Worm (Caenorhabditis elegans) whole organism, L4/young adult: ENCODE data around the gene ceh-89.

Experiments used
- W03F9.2 ChIP-seq: fragments of 150-350 bp; optimal IDR thresholded peaks from 2 replicates; lab custom pipeline; 2014; ENCODE audit warnings: missing biosample characterization, missing genetic modification characterization
- him-1 ChIP-seq: sonication (generic microtip); optimal IDR thresholded peaks from 2 replicates; lab custom pipeline; 2016; ENCODE audit warnings: missing genotype, missing genetic modification reagents, missing genetic modification characterization, missing compliant biosample characterization

DNA sequence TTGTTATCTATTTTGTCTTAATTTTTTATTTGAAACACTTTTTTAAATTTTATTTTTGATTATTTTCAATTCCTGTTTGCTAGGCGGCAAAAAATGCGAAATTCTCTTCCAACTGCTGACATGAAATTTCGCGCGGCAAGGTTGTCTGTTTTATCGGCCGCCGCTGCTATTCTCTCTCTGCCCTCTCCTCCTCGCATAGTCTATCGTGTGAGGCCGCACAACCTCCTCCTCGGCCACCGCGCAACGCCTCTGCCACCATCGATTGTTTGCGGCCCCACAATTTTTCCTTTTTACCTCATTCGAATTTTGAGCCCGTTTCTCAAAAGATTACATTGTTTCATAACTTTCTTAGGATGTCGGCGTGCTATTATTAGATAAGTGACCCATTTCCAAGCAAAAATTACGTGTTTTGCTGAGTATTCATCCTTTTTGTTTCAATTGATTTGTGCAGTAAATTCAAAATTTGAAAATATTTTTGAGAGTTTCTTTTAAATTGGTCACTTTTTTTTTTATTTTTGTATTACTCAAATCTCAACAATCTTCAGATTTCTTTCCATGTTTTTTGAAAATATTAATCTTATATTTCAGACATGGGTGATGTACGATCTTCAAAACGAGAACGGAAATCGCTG lies 14.3 kb upstream of the ceh-89 start, which contains the start of gene F28H6.4:
- no peak for TF ChIP-seq him-1 (tag; lab: Kevin White, UChicago)
- no peak for TF ChIP-seq W03F9.2 (tag; lab: Kevin White, UChicago)
